Worm (Caenorhabditis elegans): Measurements from ENCODE around the gene F40G9.7.

DNA sequence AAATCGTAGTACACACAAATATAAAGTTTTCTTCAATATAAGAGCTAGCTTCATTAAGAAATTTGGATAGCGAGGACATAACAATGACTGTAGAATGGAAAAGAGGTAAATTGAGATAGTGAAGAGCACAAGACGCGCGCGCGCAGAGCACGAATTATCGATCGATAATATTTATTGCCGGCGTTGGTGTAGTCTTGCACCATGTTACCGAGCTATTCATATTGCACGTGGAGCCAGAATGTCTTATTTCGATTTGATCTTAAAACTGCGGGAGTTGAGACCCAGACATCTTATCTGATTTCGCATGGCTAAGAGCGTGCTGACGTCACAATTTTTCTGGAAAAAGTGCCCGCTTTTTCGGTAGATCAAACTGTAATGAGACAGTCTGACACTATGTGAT lies 4.0 kb downstream of the F40G9.7 start, which contains the start of gene F40G9.18:
- no peak for TF ChIP-seq ZK546.5 (tag; optimal IDR thresholded peaks at IDR 0.05)
- TF ChIP-seq skn-1 (tag; optimal IDR thresholded peaks at IDR 0.05) = no peak
- no peak for TF ChIP-seq ceh-28 (tag; optimal IDR thresholded peaks at IDR 0.05)
- TF ChIP-seq daf-12 (tag; optimal IDR thresholded peaks at IDR 0.05) = no peak
- no peak for TF ChIP-seq hif-1 (tag; optimal IDR thresholded peaks at IDR 0.05)
- TF ChIP-seq egl-27 (tag; optimal IDR thresholded peaks at IDR 0.05) = no peak
- TF ChIP-seq unc-130 (GFP tag; optimal IDR thresholded peaks at IDR 0.05) = no peak
- TF ChIP-seq nhr-237 (tag; optimal IDR thresholded peaks at IDR 0.05) = no peak
- TF ChIP-seq unc-62 (GFP tag; optimal IDR thresholded peaks at IDR 0.05 in 1 of 2) = peak in 1 of 2 experiments; percentile 87
- no peak for TF ChIP-seq unc-62 (tag; optimal IDR thresholded peaks at IDR 0.05)
- TF ChIP-seq fos-1 (tag; optimal IDR thresholded peaks at IDR 0.05) = no peak
- TF ChIP-seq jun-1 (tag; optimal IDR thresholded peaks at IDR 0.05) = no peak

Measured in whole organism, L4 larva.